Fruit fly (Drosophila melanogaster) whole organism, larva: ENCODE measurements around the gene Atu.

Experiments used
- noc ChIP-seq: fragments of 200-800 bp; sonication (Bioruptor generic); optimal IDR thresholded peaks from 3 replicates; lab custom pipeline; 2019; ENCODE audit warnings: missing biosample characterization, mild to moderate bottlenecking, missing genetic modification characterization, moderate library complexity

The Atu gene

dm6 chr3R:5658984-5659802, 46.0 kb downstream of the Atu start:
- no peak for TF ChIP-seq noc

- no peak for TF ChIP-seq noc
Measured at dm6 chr3R:5659829-5660197, 46.7 kb downstream of the Atu start, which contains the start of gene CG2182. Gene CG2182, minus strand, starts transcription at chr3R:5659912.

dm6 chr3R:5660198-5660893, 47.2 kb downstream of the Atu start, which contains the start of gene Wdr33:
Gene Wdr33, plus strand, starts transcription at chr3R:5660635.
- no peak for TF ChIP-seq noc
